Fruit fly (Drosophila melanogaster): ENCODE results near the gene Gr98d.

Gr98d gene

DNA sequence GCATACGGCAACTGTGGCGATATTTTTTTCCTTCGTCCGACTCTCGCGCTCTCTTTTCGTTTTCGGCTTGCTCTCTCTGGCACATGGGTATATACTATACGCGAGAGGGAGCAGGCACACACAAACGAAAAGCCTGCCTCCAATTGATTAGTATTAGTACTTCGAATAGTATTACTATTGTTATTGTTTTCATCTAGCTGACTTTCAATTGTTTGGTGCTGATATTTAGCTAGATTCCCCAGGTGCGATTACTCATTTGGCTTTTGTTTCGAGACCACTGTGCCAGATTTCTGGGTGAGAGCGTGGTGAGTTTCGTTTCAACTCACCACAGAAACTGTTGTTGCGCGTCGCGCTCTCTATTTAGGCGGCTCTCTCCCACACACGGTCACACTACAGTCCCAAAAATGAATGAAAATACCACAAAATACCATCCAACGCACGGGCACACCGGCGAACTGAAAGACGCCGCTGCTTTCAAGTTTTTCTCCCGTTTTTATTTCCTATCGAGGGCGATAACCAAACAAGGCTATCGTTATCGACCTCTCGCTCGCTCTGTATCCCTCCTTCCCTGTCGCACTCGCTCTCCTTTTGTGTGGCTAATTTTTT is 35.5 kb downstream of the Gr98d start:
- TF ChIP-seq sv (GFP tag; optimal IDR thresholded peaks at IDR 0.05) (no peak), woc (GFP tag; optimal IDR thresholded peaks at IDR 0.05) (peak; percentile 60), psq (GFP tag; optimal IDR thresholded peaks at IDR 0.05) (peak; percentile 62), ey (GFP tag; optimal IDR thresholded peaks at IDR 0.05) (peak; percentile 74), foxo (GFP tag; optimal IDR thresholded peaks at IDR 0.05) (peak; percentile 73 to 78), Dif (GFP tag; optimal IDR thresholded peaks at IDR 0.05; ENCODE audit: partially characterized antibody) (peak; percentile 39), Hnf4 (GFP tag; optimal IDR thresholded peaks at IDR 0.05) (peak; percentile 55), rgr (GFP tag; optimal IDR thresholded peaks at IDR 0.05) (peak; percentile 83), HLH106 (tag; optimal IDR thresholded peaks at IDR 0.05) (peak; percentile 70), usp (GFP tag; optimal IDR thresholded peaks at IDR 0.05) (no peak), Sp1 (GFP tag; optimal IDR thresholded peaks at IDR 0.05) (peak; percentile 72), Rel (GFP tag; optimal IDR thresholded peaks at IDR 0.05) (peak; percentile 8), Rel (tag; optimal IDR thresholded peaks at IDR 0.05) (peak; percentile 78), sage (GFP tag; optimal IDR thresholded peaks at IDR 0.05) (peak; percentile 66), CG9705 (GFP tag; optimal IDR thresholded peaks at IDR 0.05) (no peak), Hr83 (GFP tag; optimal IDR thresholded peaks at IDR 0.05; ENCODE audit: poor library complexity, severe bottlenecking) (peak; percentile 24), h (GFP tag; optimal IDR thresholded peaks at IDR 0.05) (peak; percentile 82), fru (GFP tag; optimal IDR thresholded peaks at IDR 0.05) (peak; percentile 80), br (GFP tag; optimal IDR thresholded peaks at IDR 0.05) (peak; percentile 78), lola (GFP tag; optimal IDR thresholded peaks at IDR 0.05) (no peak), CG32264 (GFP tag; optimal IDR thresholded peaks at IDR 0.05) (peak; percentile 57), Hr78 (GFP tag; optimal IDR thresholded peaks at IDR 0.05) (no peak), OdsH (GFP tag; optimal IDR thresholded peaks at IDR 0.05) (peak; percentile 76), CrebA (GFP tag; optimal IDR thresholded peaks at IDR 0.05; ENCODE audit: borderline replicate concordance) (no peak), dsf (GFP tag; optimal IDR thresholded peaks at IDR 0.05; ENCODE audit: borderline replicate concordance) (no peak), Vsx2 (GFP tag; optimal IDR thresholded peaks at IDR 0.05; ENCODE audit: partially characterized antibody) (peak; percentile 33), Jra (GFP tag; optimal IDR thresholded peaks at IDR 0.05) (peak; percentile 71), dl (GFP tag; optimal IDR thresholded peaks at IDR 0.05; ENCODE audit: insufficient read depth in 1 of 2, partially characterized antibody in 2 of 2) (no peak)

DNA sequence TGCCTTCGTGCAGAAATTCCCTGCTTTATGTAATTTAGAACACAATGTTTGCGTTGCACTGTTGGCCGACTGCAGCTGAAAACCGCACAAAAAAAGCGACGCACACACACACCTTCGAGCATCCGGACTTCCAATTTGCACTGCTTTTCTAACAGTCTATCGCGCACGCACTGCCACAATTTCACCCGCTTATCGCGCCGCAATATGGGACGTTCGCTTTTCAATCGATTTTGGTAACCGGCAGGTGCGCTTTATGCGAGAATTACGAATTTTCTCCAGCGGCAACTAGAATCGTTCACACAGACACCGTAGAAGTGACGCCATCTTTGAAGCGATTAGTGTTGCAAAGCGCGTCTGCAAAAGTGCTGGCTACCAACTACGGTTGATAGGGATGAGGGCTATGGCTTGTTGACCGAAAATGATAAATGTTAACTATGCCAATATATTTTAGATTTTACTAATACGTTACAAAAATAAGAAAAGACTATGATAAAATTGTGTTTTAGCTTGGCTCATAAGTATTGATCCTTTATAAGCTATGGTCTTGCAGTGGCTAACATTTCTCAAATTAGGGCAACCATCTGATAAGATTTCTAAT is 36.1 kb downstream of the Gr98d start, which contains the start of gene wdb:
wdb (minus strand) TSS at position 352 of the 598 bp plus-strand sequence.
- no peak for TF ChIP-seq Mio (GFP tag; optimal IDR thresholded peaks at IDR 0.05)
- no peak for TF ChIP-seq pan (optimal IDR thresholded peaks at IDR 0.05)
- peak; percentile 63 for TF ChIP-seq br (GFP tag; optimal IDR thresholded peaks at IDR 0.05)
- no peak for TF ChIP-seq Vsx2 (GFP tag; optimal IDR thresholded peaks at IDR 0.05; ENCODE audit: partially characterized antibody)
- no peak for TF ChIP-seq dl (GFP tag; optimal IDR thresholded peaks at IDR 0.05; ENCODE audit: insufficient read depth in 1 of 2, partially characterized antibody in 2 of 2)
- TF ChIP-seq Jra (GFP tag; optimal IDR thresholded peaks at IDR 0.05), result peak; percentile 56
- no peak for TF ChIP-seq Hr78 (GFP tag; optimal IDR thresholded peaks at IDR 0.05)
- TF ChIP-seq foxo (GFP tag; optimal IDR thresholded peaks at IDR 0.05), result peak in 1 of 2 experiments; percentile 76
- TF ChIP-seq sage (GFP tag; optimal IDR thresholded peaks at IDR 0.05), result no peak
- TF ChIP-seq Hnf4 (GFP tag; optimal IDR thresholded peaks at IDR 0.05), result no peak
- no peak for TF ChIP-seq Rel (GFP tag; optimal IDR thresholded peaks at IDR 0.05)
- no peak for TF ChIP-seq Rel (tag; optimal IDR thresholded peaks at IDR 0.05)
- peak; percentile 47 for TF ChIP-seq fru (GFP tag; optimal IDR thresholded peaks at IDR 0.05)
- no peak for TF ChIP-seq CrebA (GFP tag; optimal IDR thresholded peaks at IDR 0.05; ENCODE audit: borderline replicate concordance)
- TF ChIP-seq Myc (optimal IDR thresholded peaks at IDR 0.05), result peak; percentile 88
- TF ChIP-seq sv (GFP tag; optimal IDR thresholded peaks at IDR 0.05), result peak; percentile 26
- no peak for TF ChIP-seq jim (GFP tag; optimal IDR thresholded peaks at IDR 0.05)
- TF ChIP-seq CG9705 (GFP tag; optimal IDR thresholded peaks at IDR 0.05), result peak; percentile 55
- TF ChIP-seq GATAd (GFP tag; optimal IDR thresholded peaks at IDR 0.05), result peak; percentile 41
- TF ChIP-seq dsf (GFP tag; optimal IDR thresholded peaks at IDR 0.05; ENCODE audit: borderline replicate concordance), result peak; percentile 22
- no peak for TF ChIP-seq usp (GFP tag; optimal IDR thresholded peaks at IDR 0.05)
- TF ChIP-seq CG32264 (GFP tag; optimal IDR thresholded peaks at IDR 0.05), result peak; percentile 9
- TF ChIP-seq OdsH (GFP tag; optimal IDR thresholded peaks at IDR 0.05), result peak; percentile 17
- peak; percentile 73 for TF ChIP-seq rgr (GFP tag; optimal IDR thresholded peaks at IDR 0.05)
- TF ChIP-seq psq (GFP tag; optimal IDR thresholded peaks at IDR 0.05), result no peak
- TF ChIP-seq brk (GFP tag; optimal IDR thresholded peaks at IDR 0.05), result no peak
- no peak for TF ChIP-seq Dfd (GFP tag; optimal IDR thresholded peaks at IDR 0.05)
- no peak for TF ChIP-seq Dif (GFP tag; optimal IDR thresholded peaks at IDR 0.05; ENCODE audit: partially characterized antibody)
- TF ChIP-seq N (GFP tag; optimal IDR thresholded peaks at IDR 0.05), result no peak
- TF ChIP-seq dmrt93B (GFP tag; optimal IDR thresholded peaks at IDR 0.05), result no peak
- peak; percentile 68 for TF ChIP-seq woc (GFP tag; optimal IDR thresholded peaks at IDR 0.05)
- TF ChIP-seq Hr83 (GFP tag; optimal IDR thresholded peaks at IDR 0.05; ENCODE audit: poor library complexity, severe bottlenecking), result peak; percentile 68
- no peak for TF ChIP-seq lola (GFP tag; optimal IDR thresholded peaks at IDR 0.05)
- TF ChIP-seq Sp1 (GFP tag; optimal IDR thresholded peaks at IDR 0.05), result peak; percentile 25
- peak; percentile 66 for TF ChIP-seq h (GFP tag; optimal IDR thresholded peaks at IDR 0.05)
- TF ChIP-seq tai (GFP tag; optimal IDR thresholded peaks at IDR 0.05), result no peak
- TF ChIP-seq Abd-B (GFP tag; optimal IDR thresholded peaks at IDR 0.05), result no peak
- peak; percentile 61 for TF ChIP-seq ey (GFP tag; optimal IDR thresholded peaks at IDR 0.05)
- peak; percentile 69 for TF ChIP-seq HLH106 (tag; optimal IDR thresholded peaks at IDR 0.05)
